Fruit fly (Drosophila melanogaster) whole organism, embryonic: Measurements from ENCODE around the gene CG42390.

Source experiments
- Asciz ChIP-seq: fragments of 200-800 bp; sonication (Bioruptor generic); optimal IDR thresholded peaks from 2 replicates; lab custom pipeline; 2017; ENCODE audit warnings: missing biosample characterization, mild to moderate bottlenecking, missing genetic modification characterization, missing genetic modification reagents
- Blimp-1 ChIP-seq: fragments of 200-800 bp; sonication (Bioruptor generic); optimal IDR thresholded peaks from 3 replicates; lab custom pipeline; 2018; ENCODE audit warnings: missing biosample characterization, missing genetic modification characterization, mild to moderate bottlenecking, moderate library complexity, missing genetic modification reagents
- CG12155 ChIP-seq: fragments of 200-800 bp; sonication (Bioruptor generic); optimal IDR thresholded peaks from 3 replicates; lab custom pipeline; 2016; ENCODE audit warnings: missing biosample characterization, missing genetic modification characterization
- CG12659 ChIP-seq: fragments of 200-800 bp; sonication (Bioruptor generic); optimal IDR thresholded peaks from 3 replicates; lab custom pipeline; 2017; ENCODE audit warnings: mild to moderate bottlenecking, missing biosample characterization, missing genetic modification reagents, missing genetic modification characterization
- CG16863 ChIP-seq: fragments of 200-800 bp; sonication (Bioruptor generic); optimal IDR thresholded peaks from 3 replicates; lab custom pipeline; 2016; ENCODE audit warnings: missing biosample characterization, missing genetic modification characterization
- CG17568 ChIP-seq: fragments of 200-800 bp; sonication (Bioruptor generic); optimal IDR thresholded peaks from 2 replicates; lab custom pipeline; 2018; ENCODE audit warnings: missing biosample characterization, mild to moderate bottlenecking, missing genetic modification characterization, moderate library complexity
- CG2199 ChIP-seq: fragments of 200-800 bp; sonication (Bioruptor generic); IDR thresholded peaks from 3 replicates; pipeline ENCODE4 v1.3.6; 2022; ENCODE audit warnings: missing biosample characterization, missing genetic modification characterization
- CG34422 ChIP-seq: fragments of 200-800 bp; sonication (Bioruptor generic); IDR thresholded peaks from 3 replicates; pipeline ENCODE4 v1.3.6; 2022; ENCODE audit warnings: missing biosample characterization, missing genetic modification characterization
- CG3847 ChIP-seq: fragments of 200-800 bp; sonication (Bioruptor generic); IDR thresholded peaks from 2 replicates; pipeline ENCODE4 v1.3.6; 2022; ENCODE audit warnings: missing biosample characterization, missing genetic modification characterization
- CG4424 ChIP-seq: fragments of 200-800 bp; sonication (Bioruptor generic); optimal IDR thresholded peaks from 3 replicates; lab custom pipeline; 2016; ENCODE audit warnings: missing biosample characterization, missing genetic modification characterization
- CG4707 ChIP-seq: fragments of 200-800 bp; sonication (Bioruptor generic); optimal IDR thresholded peaks from 2 replicates; lab custom pipeline; 2018; ENCODE audit warnings: missing biosample characterization, mild to moderate bottlenecking, missing genetic modification characterization, moderate library complexity
- CG7556 ChIP-seq: fragments of 200-800 bp; sonication (Bioruptor generic); optimal IDR thresholded peaks from 2 replicates; lab custom pipeline; 2017; ENCODE audit warnings: missing biosample characterization, mild to moderate bottlenecking, missing genetic modification characterization
- CG7786 ChIP-seq: fragments of 200-800 bp; sonication (Bioruptor generic); optimal IDR thresholded peaks from 2 replicates; lab custom pipeline; 2016; ENCODE audit warnings: missing biosample characterization, missing genetic modification characterization
- CG9215 ChIP-seq: fragments of 200-800 bp; sonication (Bioruptor generic); IDR thresholded peaks from 2 replicates; pipeline ENCODE4 v1.3.6; 2022; ENCODE audit warnings: missing biosample characterization, missing genetic modification characterization
- CG9932 ChIP-seq: fragments of 200-800 bp; sonication (Bioruptor generic); IDR thresholded peaks from 2 replicates; pipeline ENCODE4 v1.3.6; 2022; ENCODE audit warnings: missing biosample characterization, missing genetic modification characterization
- Dref ChIP-seq: fragments of 200-800 bp; sonication (Bioruptor generic); IDR thresholded peaks from 2 replicates; pipeline ENCODE4 v1.3.6; 2022; ENCODE audit warnings: missing biosample characterization, missing genetic modification characterization
- H2.0 ChIP-seq: fragments of 200-800 bp; sonication (Bioruptor generic); IDR thresholded peaks from 2 replicates; pipeline ENCODE4 v1.3.6; 2022; ENCODE audit warnings: missing biosample characterization, missing genetic modification characterization
- Hmx ChIP-seq: fragments of 200-800 bp; sonication (Bioruptor generic); optimal IDR thresholded peaks from 2 replicates; lab custom pipeline; 2016; ENCODE audit warnings: missing biosample characterization, missing genetic modification characterization
- Hr51 ChIP-seq, 2 experiments: fragments of 200-800 bp; sonication (Bioruptor generic); optimal IDR thresholded peaks; 2 replicates in 1 of 2; 3 replicates in 1 of 2; lab custom pipeline; 2016 to 2018; ENCODE audit warnings: missing biosample characterization in 2 of 2, missing genetic modification characterization in 2 of 2, mild to moderate bottlenecking in 1 of 2, moderate library complexity in 1 of 2
- Hsf ChIP-seq: fragments of 200-800 bp; sonication (Bioruptor generic); optimal IDR thresholded peaks from 3 replicates; lab custom pipeline; 2016; ENCODE audit warnings: missing biosample characterization, missing genetic modification characterization
- NC2α ChIP-seq: fragments of 200-800 bp; sonication (Bioruptor generic); optimal IDR thresholded peaks from 2 replicates; lab custom pipeline; 2016; ENCODE audit warnings: missing biosample characterization, missing genetic modification characterization
- NK7.1 ChIP-seq: fragments of 200-800 bp; sonication (Bioruptor generic); optimal IDR thresholded peaks from 3 replicates; lab custom pipeline; 2016; ENCODE audit warnings: missing biosample characterization, missing genetic modification characterization
- Ptx1 ChIP-seq: fragments of 200-800 bp; sonication (Bioruptor generic); IDR thresholded peaks from 2 replicates; pipeline ENCODE4 v1.3.6; 2022; ENCODE audit warnings: missing biosample characterization, missing genetic modification characterization
- Six4 ChIP-seq: fragments of 200-800 bp; sonication (Bioruptor generic); optimal IDR thresholded peaks from 2 replicates; lab custom pipeline; 2016; ENCODE audit warnings: missing biosample characterization, missing genetic modification characterization
- Sry-δ ChIP-seq: fragments of 200-800 bp; sonication (Bioruptor generic); optimal IDR thresholded peaks from 2 replicates; lab custom pipeline; 2016; ENCODE audit warnings: missing biosample characterization, missing genetic modification characterization
- Ssrp ChIP-seq: fragments of 200-800 bp; sonication (Bioruptor generic); optimal IDR thresholded peaks from 2 replicates; lab custom pipeline; 2018; ENCODE audit warnings: missing biosample characterization, mild to moderate bottlenecking, missing genetic modification characterization, moderate library complexity
- TFAM ChIP-seq: fragments of 200-800 bp; sonication (Bioruptor generic); optimal IDR thresholded peaks from 2 replicates; lab custom pipeline; 2017; ENCODE audit warnings: missing biosample characterization, missing genetic modification characterization, inconsistent platforms
- Taf1 ChIP-seq: fragments of 200-800 bp; sonication (Bioruptor generic); IDR thresholded peaks from 2 replicates; pipeline ENCODE4 v1.3.6; 2022; ENCODE audit warnings: missing biosample characterization, missing genetic modification characterization
- Vsx1 ChIP-seq: fragments of 200-800 bp; sonication (Bioruptor generic); optimal IDR thresholded peaks from 2 replicates; lab custom pipeline; 2017; ENCODE audit warnings: missing biosample characterization, mild to moderate bottlenecking, missing genetic modification characterization, missing genetic modification reagents
- YL-1 ChIP-seq: fragments of 200-800 bp; sonication (Bioruptor generic); optimal IDR thresholded peaks from 3 replicates; lab custom pipeline; 2017; ENCODE audit warnings: missing biosample characterization, mild to moderate bottlenecking, missing genetic modification characterization
- bowl ChIP-seq: fragments of 200-800 bp; sonication (Bioruptor generic); IDR thresholded peaks from 2 replicates; pipeline ENCODE4 v1.3.6; 2022; ENCODE audit warnings: missing biosample characterization, missing genetic modification characterization
- cato ChIP-seq: fragments of 200-800 bp; sonication (Bioruptor generic); optimal IDR thresholded peaks from 2 replicates; lab custom pipeline; 2016; ENCODE audit warnings: missing biosample characterization, missing genetic modification characterization, borderline replicate concordance
- caup ChIP-seq: fragments of 200-800 bp; sonication (Bioruptor generic); optimal IDR thresholded peaks from 3 replicates; lab custom pipeline; 2017; ENCODE audit warnings: missing biosample characterization, mild to moderate bottlenecking, missing genetic modification characterization, moderate library complexity; ENCODE audit not compliant: severe bottlenecking
- cg ChIP-seq: fragments of 200-800 bp; sonication (Bioruptor generic); optimal IDR thresholded peaks from 3 replicates; lab custom pipeline; 2019; ENCODE audit warnings: missing biosample characterization, mild to moderate bottlenecking, missing genetic modification characterization, moderate library complexity
- cwo ChIP-seq: fragments of 200-800 bp; sonication (Bioruptor generic); optimal IDR thresholded peaks from 3 replicates; lab custom pipeline; 2017; ENCODE audit warnings: missing biosample characterization, missing genetic modification characterization, mild to moderate bottlenecking, moderate library complexity, missing genetic modification reagents
- dmrt11E ChIP-seq: fragments of 200-800 bp; sonication (Bioruptor generic); optimal IDR thresholded peaks from 3 replicates; lab custom pipeline; 2018; ENCODE audit warnings: missing biosample characterization, mild to moderate bottlenecking, missing genetic modification characterization, moderate library complexity
- emc ChIP-seq: fragments of 200-800 bp; sonication (Bioruptor generic); optimal IDR thresholded peaks from 2 replicates; lab custom pipeline; 2016; ENCODE audit warnings: missing biosample characterization, missing genetic modification characterization
- esg ChIP-seq: fragments of 200-800 bp; sonication (Bioruptor generic); conservative IDR thresholded peaks from 2 replicates; pipeline ENCODE4 v1.3.6; 2022; ENCODE audit warnings: missing biosample characterization, missing genetic modification characterization
- gcm ChIP-seq: fragments of 200-800 bp; sonication (Bioruptor generic); optimal IDR thresholded peaks from 2 replicates; lab custom pipeline; 2019; ENCODE audit warnings: missing biosample characterization, mild to moderate bottlenecking, missing genetic modification characterization, moderate library complexity
- inv ChIP-seq: fragments of 200-800 bp; sonication (Bioruptor generic); IDR thresholded peaks from 2 replicates; pipeline ENCODE4 v1.3.6; 2022; ENCODE audit warnings: missing biosample characterization, missing genetic modification characterization; ENCODE audit not compliant: partially characterized antibody
- jigr1 ChIP-seq: fragments of 200-800 bp; sonication (Bioruptor generic); IDR thresholded peaks from 3 replicates; pipeline ENCODE4 v1.3.6; 2022; ENCODE audit warnings: missing biosample characterization, missing genetic modification characterization
- mld ChIP-seq: fragments of 200-800 bp; sonication (Bioruptor generic); IDR thresholded peaks from 3 replicates; pipeline ENCODE4 v1.3.6; 2022; ENCODE audit warnings: missing biosample characterization, missing genetic modification characterization; ENCODE audit not compliant: partially characterized antibody
- p53 ChIP-seq: fragments of 200-800 bp; sonication (Bioruptor generic); optimal IDR thresholded peaks from 2 replicates; lab custom pipeline; 2016; ENCODE audit warnings: missing biosample characterization, missing genetic modification characterization
- pita ChIP-seq: fragments of 200-800 bp; sonication (Bioruptor generic); optimal IDR thresholded peaks from 2 replicates; lab custom pipeline; 2017; ENCODE audit warnings: missing biosample characterization, mild to moderate bottlenecking, missing genetic modification characterization
- ro ChIP-seq: fragments of 200-800 bp; sonication (Bioruptor generic); IDR thresholded peaks from 2 replicates; pipeline ENCODE4 v1.3.6; 2022; ENCODE audit warnings: missing biosample characterization, missing genetic modification characterization
- sisA ChIP-seq: fragments of 200-800 bp; sonication (Bioruptor generic); IDR thresholded peaks from 2 replicates; pipeline ENCODE4 v1.3.6; 2022; ENCODE audit warnings: missing biosample characterization, missing genetic modification characterization
- stwl ChIP-seq: fragments of 200-800 bp; sonication (Bioruptor generic); optimal IDR thresholded peaks from 3 replicates; lab custom pipeline; 2018; ENCODE audit warnings: missing biosample characterization, mild to moderate bottlenecking, missing genetic modification characterization, moderate library complexity
- tio ChIP-seq: fragments of 200-800 bp; sonication (Bioruptor generic); optimal IDR thresholded peaks from 2 replicates; lab custom pipeline; 2017; ENCODE audit warnings: missing biosample characterization, missing genetic modification characterization, inconsistent platforms
- ttk ChIP-seq: fragments of 200-800 bp; sonication (Bioruptor generic); IDR thresholded peaks from 2 replicates; pipeline ENCODE4 v2.1.2; 2022; ENCODE audit warnings: missing biosample characterization, missing genetic modification characterization
- unc-4 ChIP-seq: fragments of 200-800 bp; sonication (Bioruptor generic); IDR thresholded peaks from 2 replicates; pipeline ENCODE4 v1.3.6; 2022; ENCODE audit warnings: missing biosample characterization, missing genetic modification characterization; ENCODE audit not compliant: partially characterized antibody
- zen ChIP-seq: fragments of 200-800 bp; sonication (Bioruptor generic); optimal IDR thresholded peaks from 3 replicates; lab custom pipeline; 2018; ENCODE audit warnings: missing biosample characterization, mild to moderate bottlenecking, missing genetic modification characterization, moderate library complexity

CG42390 gene

DNA sequence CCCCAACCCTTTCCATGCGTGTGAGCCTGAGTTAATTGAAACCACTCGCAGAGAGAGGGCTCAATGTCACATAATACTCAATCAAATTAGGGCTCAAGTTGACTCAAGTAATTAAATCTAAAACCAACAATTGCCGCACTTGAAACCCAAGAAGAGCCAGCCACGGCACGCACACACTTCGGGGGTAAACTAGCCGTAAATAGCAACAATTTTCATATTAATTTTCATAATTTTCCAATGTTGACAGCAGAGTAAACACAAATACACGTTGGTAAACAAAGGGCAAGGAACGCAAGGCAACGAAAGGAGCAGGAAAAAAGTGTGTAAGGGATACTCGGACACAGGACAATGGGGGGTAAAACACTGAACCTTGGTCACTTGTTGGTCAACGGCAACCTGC lies 27.6 kb downstream of the CG42390 start (continued):
- no peak for TF ChIP-seq Sry-δ
- peak; percentile 66 for TF ChIP-seq dmrt11E (tag; lab: Kevin White, UChicago)
- no peak for TF ChIP-seq emc (GFP tag; lab: Kevin White, UChicago)
- peak; percentile 61 for TF ChIP-seq zen (tag; lab: Kevin White, UChicago)
- TF ChIP-seq Blimp-1, result no peak
- TF ChIP-seq TFAM (GFP tag; lab: Kevin White, UChicago), result no peak
- no peak for TF ChIP-seq Taf1 (GFP tag; lab: Robert Waterston, UW)
- TF ChIP-seq ttk (GFP tag; lab: Robert Waterston, UW), result no peak
- no peak for TF ChIP-seq CG12659 (GFP tag; lab: Kevin White, UChicago)
- no peak for TF ChIP-seq Dref (GFP tag; lab: Robert Waterston, UW)
- peak; percentile 8 for TF ChIP-seq NK7.1
- peak; percentile 53 for TF ChIP-seq CG17568 (GFP tag; lab: Kevin White, UChicago)
- TF ChIP-seq tio, result no peak
- TF ChIP-seq CG4424 (GFP tag; lab: Kevin White, UChicago), result no peak
- peak; percentile 56 for TF ChIP-seq CG7556
- peak; percentile 60 for TF ChIP-seq CG4707 (GFP tag; lab: Kevin White, UChicago)
- no peak for TF ChIP-seq inv (GFP tag; lab: Robert Waterston, UW)
- TF ChIP-seq bowl (GFP tag; lab: Robert Waterston, UW), result no peak
- TF ChIP-seq Ptx1, result no peak
- TF ChIP-seq jigr1 (GFP tag; lab: Robert Waterston, UW), result no peak
- no peak for TF ChIP-seq sisA (GFP tag; lab: Robert Waterston, UW)
- no peak for TF ChIP-seq cwo (GFP tag; lab: Kevin White, UChicago)
- peak; percentile 48 for TF ChIP-seq Vsx1 (GFP tag; lab: Kevin White, UChicago)
- no peak for TF ChIP-seq CG34422 (GFP tag; lab: Robert Waterston, UW)
- no peak for TF ChIP-seq Hmx
- TF ChIP-seq ro (GFP tag; lab: Robert Waterston, UW), result no peak
- TF ChIP-seq CG12155, result no peak
- no peak for TF ChIP-seq p53 (GFP tag; lab: Kevin White, UChicago)
- TF ChIP-seq unc-4 (GFP tag; lab: Robert Waterston, UW), result no peak
- TF ChIP-seq CG7786 (GFP tag; lab: Kevin White, UChicago), result no peak
- no peak for TF ChIP-seq Ssrp
- TF ChIP-seq gcm (GFP tag; lab: Kevin White, UChicago), result peak; percentile 14
- TF ChIP-seq CG3847, result no peak
- TF ChIP-seq caup (GFP tag; lab: Kevin White, UChicago), result peak; percentile 87
- peak; percentile 22 for TF ChIP-seq YL-1
- peak; percentile 43 for TF ChIP-seq NC2α (GFP tag; lab: Kevin White, UChicago)
- no peak for TF ChIP-seq Hsf (GFP tag; lab: Kevin White, UChicago)
- TF ChIP-seq esg, result no peak
- TF ChIP-seq CG2199 (GFP tag; lab: Robert Waterston, UW), result no peak
- peak; percentile 39 for TF ChIP-seq stwl (tag; lab: Kevin White, UChicago)
- TF ChIP-seq cato, result no peak
- no peak for TF ChIP-seq pita (GFP tag; lab: Kevin White, UChicago)
- TF ChIP-seq H2.0 (GFP tag; lab: Robert Waterston, UW), result no peak
- TF ChIP-seq CG16863 (GFP tag; lab: Kevin White, UChicago), result no peak
- TF ChIP-seq mld (GFP tag; lab: Robert Waterston, UW), result no peak
- TF ChIP-seq Six4, result peak; percentile 29
- no peak for TF ChIP-seq CG9215 (GFP tag; lab: Robert Waterston, UW)
- no peak for TF ChIP-seq CG9932 (GFP tag; lab: Robert Waterston, UW)
- peak; percentile 32 for TF ChIP-seq cg
- TF ChIP-seq Hr51 (GFP tag; optimal IDR thresholded peaks at IDR 0.05; lab: Kevin White, UChicago), result peak in 1 of 2 experiments; percentile 46
- TF ChIP-seq Asciz, result peak; percentile 30
